Worm (Caenorhabditis elegans) whole organism, midembryonic: ENCODE data around the gene srt-34.

ENCODE experiments used
- T22C8.4 ChIP-seq: fragments of 200-800 bp; sonication (Bioruptor generic); IDR thresholded peaks from 2 replicates; pipeline ENCODE4 v1.3.6; 2022; ENCODE audit warnings: missing genetic modification characterization, missing compliant biosample characterization
- cog-1 ChIP-seq: sonication (generic microtip); optimal IDR thresholded peaks from 2 replicates; lab custom pipeline; 2016; ENCODE audit warnings: missing genetic modification characterization, missing compliant biosample characterization
- flt-1 ChIP-seq: fragments of 200-800 bp; sonication (Bioruptor generic); IDR thresholded peaks from 2 replicates; pipeline ENCODE4 v1.3.6; 2022; ENCODE audit warnings: missing genetic modification characterization, missing compliant biosample characterization
- klf-2 ChIP-seq: fragments of 200-800 bp; sonication (Bioruptor generic); conservative IDR thresholded peaks from 2 replicates; pipeline ENCODE4 v1.3.6; 2022; ENCODE audit warnings: missing genetic modification reagents, missing genetic modification characterization, missing compliant biosample characterization
- med-1 ChIP-seq: sonication (generic microtip); optimal IDR thresholded peaks from 2 replicates; lab custom pipeline; 2017; ENCODE audit warnings: missing genetic modification characterization, mild to moderate bottlenecking, missing compliant biosample characterization, antibody characterized with exemption, missing genetic modification reagents; ENCODE audit not compliant: insufficient read depth
- tab-1 ChIP-seq: fragments of 200-800 bp; sonication (Bioruptor generic); IDR thresholded peaks from 2 replicates; pipeline ENCODE4 v1.3.6; 2022; ENCODE audit warnings: missing genetic modification characterization, missing compliant biosample characterization
- ztf-23 ChIP-seq: fragments of 200-800 bp; sonication (Bioruptor generic); IDR thresholded peaks from 2 replicates; pipeline ENCODE4 v1.3.6; 2022; ENCODE audit warnings: missing genetic modification reagents, missing genetic modification characterization, missing compliant biosample characterization
- ztf-29 ChIP-seq: fragments of 200-800 bp; sonication (Bioruptor generic); IDR thresholded peaks from 2 replicates; pipeline ENCODE4 v1.3.6; 2022; ENCODE audit warnings: missing genetic modification reagents, missing genetic modification characterization, missing compliant biosample characterization

- TF ChIP-seq T22C8.4 (GFP tag; lab: Robert Waterston, UW) (no peak), ztf-29 (GFP tag; lab: Robert Waterston, UW) (no peak), klf-2 (no peak), flt-1 (GFP tag; lab: Robert Waterston, UW) (no peak), ztf-23 (GFP tag; lab: Robert Waterston, UW) (no peak), tab-1 (GFP tag; lab: Robert Waterston, UW) (no peak), med-1 (GFP tag; lab: Kevin White, UChicago) (no peak), cog-1 (tag; lab: Kevin White, UChicago) (no peak)
Observed at ce11 chrV:2861505-2861904, 43.5 kb upstream of the srt-34 start, which contains the start of gene srh-270.
